Fruit fly (Drosophila melanogaster): Measurements from ENCODE around the gene Peritrophin-15b.

Peritrophin-15b gene

dm6 chr2L:8370364-8371326, 24.1 kb downstream of the Peritrophin-15b start, which contains the start of gene CG17292 (continued):
- TF ChIP-seq gfzf (GFP tag; optimal IDR thresholded peaks at IDR 0.05) = peak; percentile 53
- peak in 1 of 2 experiments; percentile 73 for TF ChIP-seq Hr78 (GFP tag; optimal IDR thresholded peaks at IDR 0.05)
- TF ChIP-seq CG4617 (GFP tag; optimal IDR thresholded peaks at IDR 0.05; ENCODE audit: borderline replicate concordance) = peak; percentile 23
- peak; percentile 76 for TF ChIP-seq hbn (GFP tag; IDR thresholded peaks at IDR 0.05; ENCODE audit: partially characterized antibody)
- TF ChIP-seq nerfin-2 (GFP tag; IDR thresholded peaks at IDR 0.05; ENCODE audit: partially characterized antibody) = peak; percentile 83
- TF ChIP-seq Optix (GFP tag; IDR thresholded peaks at IDR 0.05) = peak; percentile 62; the same call in 2 of the 3 replicates
- TF ChIP-seq CG7372 (GFP tag; IDR thresholded peaks at IDR 0.05) = peak; percentile 43; the same call in 1 of the 2 replicates
- TF ChIP-seq ham (GFP tag; IDR thresholded peaks at IDR 0.05) = 0 out of 2 replicates have a peak, but pooled peaks have one; percentile 9
- no peak for TF ChIP-seq Max (GFP tag; optimal IDR thresholded peaks at IDR 0.05)
- TF ChIP-seq dm (GFP tag; optimal IDR thresholded peaks at IDR 0.05) = no peak
- TF ChIP-seq CG10147 (GFP tag; optimal IDR thresholded peaks at IDR 0.05) = peak; percentile 36
- TF ChIP-seq CG11398 (GFP tag; optimal IDR thresholded peaks at IDR 0.05) = peak; percentile 50
- TF ChIP-seq Drgx (GFP tag; IDR thresholded peaks at IDR 0.05) = peak; percentile 58
- no peak for TF ChIP-seq vfl (GFP tag; optimal IDR thresholded peaks at IDR 0.05)
- TF ChIP-seq crol (GFP tag; IDR thresholded peaks at IDR 0.05) = no peak; the same call in 1 of the 2 replicates
- no peak for TF ChIP-seq CG13123 (GFP tag; optimal IDR thresholded peaks at IDR 0.05)
- TF ChIP-seq CG11093 (GFP tag; IDR thresholded peaks at IDR 0.05) = no peak
- peak; percentile 43; the same call in 1 of the 2 replicates for TF ChIP-seq seq (GFP tag; IDR thresholded peaks at IDR 0.05)
- peak; percentile 86 for TF ChIP-seq sob (GFP tag; IDR thresholded peaks at IDR 0.05)
- no peak for TF ChIP-seq CG30431 (GFP tag; optimal IDR thresholded peaks at IDR 0.05)
- no peak for TF ChIP-seq slou (GFP tag; optimal IDR thresholded peaks at IDR 0.05)
- no peak for TF ChIP-seq CG8944 (GFP tag; optimal IDR thresholded peaks at IDR 0.05)
- no peak for TF ChIP-seq corto (GFP tag; optimal IDR thresholded peaks at IDR 0.05)
- TF ChIP-seq Doc2 (GFP tag; IDR thresholded peaks at IDR 0.05) = no peak
- TF ChIP-seq CG12219 (GFP tag; optimal IDR thresholded peaks at IDR 0.05) = peak; percentile 58
- peak; percentile 37 for TF ChIP-seq pho (GFP tag; optimal IDR thresholded peaks at IDR 0.05)
- TF ChIP-seq cas (GFP tag; IDR thresholded peaks at IDR 0.05) = peak; percentile 40; the same call in 1 of the 2 replicates
- no peak for TF ChIP-seq HLHmδ (GFP tag; optimal IDR thresholded peaks at IDR 0.05)
- peak; percentile 63 for TF ChIP-seq Xrp1 (GFP tag; IDR thresholded peaks at IDR 0.05)
- peak; percentile 32 for TF ChIP-seq sens (GFP tag)
- no peak for TF ChIP-seq CG17361 (GFP tag; IDR thresholded peaks at IDR 0.05)
- TF ChIP-seq CG2202 (tag; optimal IDR thresholded peaks at IDR 0.05) = no peak
- TF ChIP-seq Ravus (GFP tag; IDR thresholded peaks at IDR 0.05) = no peak
- TF ChIP-seq Ada2b (GFP tag; IDR thresholded peaks at IDR 0.05) = peak; percentile 20; the same call in 1 of the 2 replicates
- TF ChIP-seq CG12769 (tag; optimal IDR thresholded peaks at IDR 0.05) = peak; percentile 75
- peak; percentile 25 for TF ChIP-seq CG11504 (tag; optimal IDR thresholded peaks at IDR 0.05)
- no peak for TF ChIP-seq Lpt (GFP tag; optimal IDR thresholded peaks at IDR 0.05)
- peak; percentile 85 for TF ChIP-seq inv (GFP tag; IDR thresholded peaks at IDR 0.05; ENCODE audit: partially characterized antibody)
- peak; percentile 27 for TF ChIP-seq NfI (GFP tag; optimal IDR thresholded peaks at IDR 0.05)
- peak; percentile 62; the same call in 1 of the 2 replicates for TF ChIP-seq CG11247 (GFP tag; IDR thresholded peaks at IDR 0.05)
- TF ChIP-seq CG30403 (GFP tag; optimal IDR thresholded peaks at IDR 0.05) = no peak
- no peak for TF ChIP-seq CG8765 (GFP tag; IDR thresholded peaks at IDR 0.05)
- peak; percentile 13 for TF ChIP-seq CG9797 (GFP tag; optimal IDR thresholded peaks at IDR 0.05)
- TF ChIP-seq CG32767 (GFP tag; IDR thresholded peaks at IDR 0.05) = peak; percentile 33; the same call in 1 of the 2 replicates
- TF ChIP-seq CG8478 (optimal IDR thresholded peaks at IDR 0.05) = no peak
- no peak for TF ChIP-seq pnt (GFP tag; optimal IDR thresholded peaks at IDR 0.05)
- peak; percentile 43 for TF ChIP-seq CG3281 (GFP tag; optimal IDR thresholded peaks at IDR 0.05)
- TF ChIP-seq CG2120 (GFP tag; optimal IDR thresholded peaks at IDR 0.05) = peak; percentile 60
- peak; percentile 46 for TF ChIP-seq ems (GFP tag; optimal IDR thresholded peaks at IDR 0.05)
